Worm (Caenorhabditis elegans) whole organism, young adult: ENCODE results near the gene R01H10.4.
"Not testable (repeated sequence)": the region's sequence is repeated elsewhere in the genome, so short reads cannot be mapped to it uniquely, and the experiment has no call there.

Experiments used
- F23B12.7 ChIP-seq: sonication (generic microtip); optimal IDR thresholded peaks from 2 replicates; lab custom pipeline; 2017; ENCODE audit warnings: missing genetic modification characterization, mild to moderate bottlenecking, missing compliant biosample characterization, antibody characterized with exemption, moderate library complexity; ENCODE audit not compliant: insufficient read depth
- K12H6.12 ChIP-seq: fragments of 200-800 bp; sonication (Bioruptor generic); optimal IDR thresholded peaks from 2 replicates; lab custom pipeline; 2018; ENCODE audit warnings: mild to moderate bottlenecking, missing genetic modification characterization, missing compliant biosample characterization
- Y79H2A.3 ChIP-seq: fragments of 200-800 bp; sonication (Bioruptor generic); conservative IDR thresholded peaks from 2 replicates; pipeline ENCODE4 v1.3.6; 2022; ENCODE audit warnings: missing genetic modification reagents, missing genetic modification characterization, missing compliant biosample characterization
- ZK185.1 ChIP-seq: sonication (generic microtip); optimal IDR thresholded peaks from 2 replicates; lab custom pipeline; 2016; ENCODE audit warnings: mild to moderate bottlenecking, missing genetic modification characterization, missing compliant biosample characterization; ENCODE audit not compliant: poor library complexity, severe bottlenecking
- aptf-2 ChIP-seq: fragments of 200-800 bp; sonication (Bioruptor generic); conservative IDR thresholded peaks from 2 replicates; pipeline ENCODE4 v1.3.6; 2022; ENCODE audit warnings: missing genetic modification reagents, missing genetic modification characterization, missing compliant biosample characterization
- aptf-3 ChIP-seq: fragments of 200-800 bp; sonication (Bioruptor generic); IDR thresholded peaks from 2 replicates; pipeline ENCODE4 v1.3.6; 2022; ENCODE audit warnings: missing genetic modification characterization, missing compliant biosample characterization
- atf-7 ChIP-seq: sonication (generic microtip); optimal IDR thresholded peaks from 2 replicates; lab custom pipeline; 2017; ENCODE audit warnings: mild to moderate bottlenecking, missing genetic modification characterization, missing compliant biosample characterization
- attf-5 ChIP-seq: fragments of 200-800 bp; sonication (Bioruptor generic); optimal IDR thresholded peaks from 2 replicates; lab custom pipeline; 2018; ENCODE audit warnings: mild to moderate bottlenecking, missing genetic modification characterization, missing compliant biosample characterization
- attf-6 ChIP-seq: fragments of 200-800 bp; sonication (Bioruptor generic); IDR thresholded peaks from 2 replicates; pipeline ENCODE4 v1.3.6; 2022; ENCODE audit warnings: missing genetic modification reagents, missing genetic modification characterization, missing compliant biosample characterization
- ceh-58 ChIP-seq: fragments of 200-800 bp; sonication (Bioruptor generic); IDR thresholded peaks from 2 replicates; pipeline ENCODE4 v1.3.6; 2022; ENCODE audit warnings: missing genetic modification characterization, missing compliant biosample characterization
- dpl-1 ChIP-seq: fragments of 150-350 bp; optimal IDR thresholded peaks from 2 replicates; lab custom pipeline; 2014; ENCODE audit warnings: missing biosample characterization, missing genetic modification reagents, missing genetic modification characterization
- efl-1 ChIP-seq: fragments of 150-350 bp; optimal IDR thresholded peaks from 2 replicates; lab custom pipeline; 2014; ENCODE audit warnings: missing biosample characterization, missing genetic modification reagents, missing genetic modification characterization
- egrh-3 ChIP-seq: fragments of 200-800 bp; sonication (Bioruptor generic); IDR thresholded peaks from 2 replicates; pipeline ENCODE4 v1.3.6; 2022; ENCODE audit warnings: missing genetic modification reagents, missing genetic modification characterization, missing compliant biosample characterization
- ekl-4 ChIP-seq: fragments of 200-800 bp; sonication (Bioruptor generic); IDR thresholded peaks from 2 replicates; pipeline ENCODE4 v1.3.6; 2022; ENCODE audit warnings: missing genetic modification reagents, missing genetic modification characterization, missing compliant biosample characterization
- hrde-1 ChIP-seq: sonication (generic microtip); optimal IDR thresholded peaks from 2 replicates; lab custom pipeline; 2016; ENCODE audit warnings: missing genetic modification characterization, mild to moderate bottlenecking, missing compliant biosample characterization, moderate library complexity, missing genotype, missing genetic modification reagents, borderline replicate concordance
- let-607 ChIP-seq, 2 experiments: fragments of 200-800 bp in 1 of 2; sonication (Bioruptor generic) in 1 of 2; sonication (generic microtip) in 1 of 2; optimal IDR thresholded peaks; 2 replicates each; lab custom pipeline; 2016 to 2018; ENCODE audit warnings: mild to moderate bottlenecking in 2 of 2, missing compliant biosample characterization in 2 of 2, missing genetic modification characterization in 2 of 2, moderate library complexity in 2 of 2, missing genotype in 1 of 2
- lin-26 ChIP-seq: fragments of 200-800 bp; sonication (Bioruptor generic); IDR thresholded peaks from 2 replicates; pipeline ENCODE4 v1.3.6; 2022; ENCODE audit warnings: missing genetic modification reagents, missing genetic modification characterization, missing compliant biosample characterization
- lin-35 ChIP-seq, 3 experiments: fragments of 150-350 bp in 2 of 3; sonication (generic microtip) in 1 of 3; optimal IDR thresholded peaks; 2 replicates each; lab custom pipeline; 2014 to 2018; ENCODE audit warnings: missing biosample characterization in 3 of 3, missing genetic modification characterization in 3 of 3, missing genetic modification reagents in 3 of 3
- lin-40 ChIP-seq: sonication (generic microtip); optimal IDR thresholded peaks from 2 replicates; lab custom pipeline; 2016; ENCODE audit warnings: missing genetic modification characterization, mild to moderate bottlenecking, missing compliant biosample characterization, missing genotype, missing genetic modification reagents
- lin-54 ChIP-seq: fragments of 200-800 bp; sonication (Bioruptor generic); optimal IDR thresholded peaks from 2 replicates; lab custom pipeline; 2018; ENCODE audit warnings: mild to moderate bottlenecking, missing genetic modification characterization, missing compliant biosample characterization
- lir-1 ChIP-seq: fragments of 200-800 bp; sonication (Bioruptor generic); conservative IDR thresholded peaks from 2 replicates; pipeline ENCODE4 v1.3.6; 2022; ENCODE audit warnings: missing genetic modification reagents, missing genetic modification characterization, missing compliant biosample characterization
- lsl-1 ChIP-seq: fragments of 200-800 bp; sonication (Bioruptor generic); optimal IDR thresholded peaks from 2 replicates; lab custom pipeline; 2018; ENCODE audit warnings: mild to moderate bottlenecking, missing genetic modification characterization, moderate library complexity, missing compliant biosample characterization
- madf-10 ChIP-seq: sonication (generic microtip); optimal IDR thresholded peaks from 2 replicates; lab custom pipeline; 2016; ENCODE audit warnings: mild to moderate bottlenecking, missing genetic modification characterization, missing compliant biosample characterization
- madf-3 ChIP-seq: fragments of 200-800 bp; sonication (Bioruptor generic); IDR thresholded peaks from 2 replicates; pipeline ENCODE4 v1.3.6; 2022; ENCODE audit warnings: missing genetic modification reagents, missing genetic modification characterization, missing compliant biosample characterization
- madf-8 ChIP-seq: fragments of 200-800 bp; sonication (Bioruptor generic); conservative IDR thresholded peaks from 2 replicates; pipeline ENCODE4 v1.3.6; 2022; ENCODE audit warnings: missing genetic modification reagents, missing genetic modification characterization, missing compliant biosample characterization
- nhr-179 ChIP-seq: sonication (generic microtip); optimal IDR thresholded peaks from 2 replicates; lab custom pipeline; 2016; ENCODE audit warnings: mild to moderate bottlenecking, missing genetic modification characterization, missing compliant biosample characterization
- pha-4 ChIP-seq: fragments of 150-350 bp; sonication (generic microtip); optimal IDR thresholded peaks from 2 replicates; lab custom pipeline; 2014; ENCODE audit warnings: missing biosample characterization, missing genetic modification reagents, missing genetic modification characterization
- sea-2 ChIP-seq: fragments of 200-800 bp; sonication (Bioruptor generic); IDR thresholded peaks from 2 replicates; pipeline ENCODE4 v1.3.6; 2022; ENCODE audit warnings: missing genetic modification characterization, missing compliant biosample characterization
- snpc-1.3 ChIP-seq: sonication (generic microtip); optimal IDR thresholded peaks from 2 replicates; lab custom pipeline; 2017; ENCODE audit warnings: missing genetic modification characterization, mild to moderate bottlenecking, missing compliant biosample characterization, antibody characterized with exemption, moderate library complexity, missing genotype, missing genetic modification reagents; ENCODE audit not compliant: insufficient read depth
- snpc-4 ChIP-seq, 5 experiments: fragments of 150-350 bp in 1 of 5; sonication (generic microtip) in 4 of 5; optimal IDR thresholded peaks; 2 replicates each; lab custom pipeline; 2014 to 2018; ENCODE audit warnings: missing genetic modification characterization in 5 of 5, missing biosample characterization in 3 of 5, antibody characterized with exemption in 2 of 5, mild to moderate bottlenecking in 2 of 5, missing compliant biosample characterization in 2 of 5, missing genotype in 2 of 5, moderate library complexity in 2 of 5, missing genetic modification reagents in 1 of 5
- somi-1 ChIP-seq: fragments of 200-800 bp; sonication (Bioruptor generic); optimal IDR thresholded peaks from 2 replicates; lab custom pipeline; 2018; ENCODE audit warnings: mild to moderate bottlenecking, missing genetic modification characterization, missing compliant biosample characterization
- tbx-9 ChIP-seq: sonication (generic microtip); optimal IDR thresholded peaks from 2 replicates; lab custom pipeline; 2016; ENCODE audit warnings: borderline replicate concordance, missing genetic modification characterization, inconsistent platforms, missing compliant biosample characterization
- unc-130 ChIP-seq: sonication (generic microtip); optimal IDR thresholded peaks from 2 replicates; lab custom pipeline; 2016; ENCODE audit warnings: missing genetic modification reagents, missing genetic modification characterization, missing compliant biosample characterization
- xnd-1 ChIP-seq: sonication (generic microtip); optimal IDR thresholded peaks from 2 replicates; lab custom pipeline; 2016; ENCODE audit warnings: missing genotype, missing genetic modification reagents, missing genetic modification characterization, missing compliant biosample characterization
- ztf-25 ChIP-seq: fragments of 200-800 bp; sonication (Bioruptor generic); IDR thresholded peaks from 2 replicates; pipeline ENCODE4 v1.3.6; 2022; ENCODE audit warnings: missing genetic modification reagents, missing genetic modification characterization, missing compliant biosample characterization
- ztf-28 ChIP-seq: fragments of 200-800 bp; sonication (Bioruptor generic); IDR thresholded peaks from 2 replicates; pipeline ENCODE4 v1.3.6; 2022; ENCODE audit warnings: missing genetic modification reagents, missing genetic modification characterization, missing compliant biosample characterization

Gene R01H10.4

ce11 chrIII:10218587-10218986 is 36.0 kb upstream of the R01H10.4 start, which contains the start of the genes rde-4 and cox-14:
Gene rde-4, minus strand, starts transcription at chrIII:10218646.
Gene cox-14, plus strand, starts transcription at chrIII:10218942.
- TF ChIP-seq lin-35 (GFP tag; optimal IDR thresholded peaks at IDR 0.05; lab: Kevin White, UChicago) (peak in 1 of 3 experiments; percentile 86), let-607 (tag; optimal IDR thresholded peaks at IDR 0.05; lab: Kevin White, UChicago) (peak in 1 of 2 experiments; percentile 50), F23B12.7 (peak; percentile 72), snpc-1.3 (peak; percentile 48), madf-10 (tag; lab: Kevin White, UChicago) (peak; percentile 23), ztf-28 (GFP tag; lab: Robert Waterston, UW) (no peak), pha-4 (tag; lab: Kevin White, UChicago) (peak; percentile 32), ZK185.1 (tag; lab: Kevin White, UChicago) (peak; percentile 39), lsl-1 (GFP tag; lab: Kevin White, UChicago) (peak; percentile 88), aptf-3 (GFP tag; lab: Robert Waterston, UW) (no peak), lir-1 (GFP tag; lab: Robert Waterston, UW) (no peak), lin-54 (GFP tag; lab: Kevin White, UChicago) (peak; percentile 62), xnd-1 (tag; lab: Kevin White, UChicago) (peak; percentile 22), aptf-2 (no peak), snpc-4 (GFP tag; optimal IDR thresholded peaks at IDR 0.05; lab: Kevin White, UChicago) (peak; percentile 29), snpc-4 (tag; optimal IDR thresholded peaks at IDR 0.05; lab: Kevin White, UChicago) (peak in 1 of 4 experiments; percentile 9), efl-1 (peak; percentile 48), Y79H2A.3 (GFP tag; lab: Robert Waterston, UW) (no peak), attf-5 (GFP tag; lab: Kevin White, UChicago) (no peak), madf-8 (GFP tag; lab: Robert Waterston, UW) (no peak), dpl-1 (GFP tag; lab: Kevin White, UChicago) (peak; percentile 27)

- not testable (repeated sequence) for TF ChIP-seq nhr-179 (tag; lab: Kevin White, UChicago); lin-26 (GFP tag; lab: Robert Waterston, UW); hrde-1 (tag; lab: Kevin White, UChicago)
These were observed 32.8 kb upstream of the R01H10.4 start, which contains the start of gene Y70G10A.4 for ce11 chrIII:10221860-10222259. Gene Y70G10A.4, plus strand, starts transcription at chrIII:10222160.

ce11 chrIII:10225056-10225455 is 29.6 kb upstream of the R01H10.4 start:
- peak; percentile 89 for TF ChIP-seq ZK185.1 (tag; lab: Kevin White, UChicago)

ce11 chrIII:10231641-10232040 is 23.0 kb upstream of the R01H10.4 start:
- TF ChIP-seq egrh-3 (GFP tag; lab: Robert Waterston, UW) (no peak), unc-130 (GFP tag; lab: Kevin White, UChicago) (no peak), K12H6.12 (tag; lab: Kevin White, UChicago) (no peak), lin-54 (GFP tag; lab: Kevin White, UChicago) (no peak), lin-40 (tag; lab: Kevin White, UChicago) (no peak), somi-1 (no peak), snpc-1.3 (no peak), ekl-4 (GFP tag; lab: Robert Waterston, UW) (no peak), attf-6 (no peak), sea-2 (GFP tag; lab: Robert Waterston, UW) (no peak), ztf-25 (GFP tag; lab: Robert Waterston, UW) (no peak), atf-7 (no peak), tbx-9 (tag; lab: Kevin White, UChicago) (no peak), madf-3 (GFP tag; lab: Robert Waterston, UW) (no peak), ceh-58 (GFP tag; lab: Robert Waterston, UW) (no peak)
